Worm (Caenorhabditis elegans): Measurements from ENCODE around the gene F53F1.2.

DNA sequence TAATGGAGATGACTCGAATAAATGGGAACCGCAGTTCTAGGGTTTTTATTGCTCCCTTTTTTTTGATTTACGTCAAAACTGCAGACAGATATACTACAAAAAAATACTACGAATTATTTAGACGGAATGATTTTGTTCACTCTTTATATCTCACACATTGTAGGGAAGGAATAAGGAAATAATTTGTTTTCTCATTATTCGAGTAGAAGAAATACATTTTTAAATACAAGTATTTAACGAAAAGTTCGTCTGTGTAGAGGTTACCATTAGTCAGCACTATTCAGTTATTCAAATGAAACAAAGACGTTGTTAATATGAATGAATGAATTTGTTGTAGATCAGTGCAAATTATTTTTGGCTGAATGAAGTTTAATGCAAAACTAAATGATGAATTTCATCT, 20.1 kb downstream of the F53F1.2 start, which contains the start of gene srd-18:
- no peak for TF ChIP-seq pes-1 (GFP tag; IDR thresholded peaks at IDR 0.05)
- no peak for TF ChIP-seq ama-1 (optimal IDR thresholded peaks at IDR 0.05)
- TF ChIP-seq B0310.2 (tag; optimal IDR thresholded peaks at IDR 0.05) = no peak
- no peak for TF ChIP-seq ceh-13 (GFP tag; optimal IDR thresholded peaks at IDR 0.05)
- TF ChIP-seq hnd-1 (tag; optimal IDR thresholded peaks at IDR 0.05) = no peak
- TF ChIP-seq scrt-1 (GFP tag; IDR thresholded peaks at IDR 0.05) = no peak
- TF ChIP-seq hmbx-1 (tag; optimal IDR thresholded peaks at IDR 0.05) = no peak
- TF ChIP-seq flt-1 (GFP tag; IDR thresholded peaks at IDR 0.05) = no peak
- no peak for TF ChIP-seq aly-1 (tag; optimal IDR thresholded peaks at IDR 0.05)
- no peak for TF ChIP-seq ets-7 (tag; optimal IDR thresholded peaks at IDR 0.05)

Data from whole organism, early embryonic.